Worm (Caenorhabditis elegans): ENCODE data around the gene T26C11.9.

The T26C11.9 gene

DNA sequence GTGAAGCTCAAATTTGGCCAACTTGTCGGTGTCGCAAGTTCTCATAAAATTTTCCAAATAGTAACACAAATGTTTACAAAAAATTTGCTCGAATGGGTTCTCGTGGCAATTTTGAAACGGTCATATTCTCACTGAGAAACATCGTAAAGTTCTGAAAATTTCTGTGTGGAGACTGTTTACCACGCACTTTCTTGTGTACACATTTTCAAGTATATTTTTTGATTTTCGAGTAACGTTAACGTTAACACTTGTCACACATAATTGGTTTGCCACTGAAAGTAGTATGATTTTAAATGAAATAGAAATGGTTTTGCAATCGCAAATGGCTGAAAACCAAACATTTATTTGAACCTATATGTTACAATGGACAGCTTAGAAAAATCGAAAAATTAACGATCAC is 37.2 kb upstream of the T26C11.9 start:
- no peak for TF ChIP-seq egl-43 (GFP tag; IDR thresholded peaks at IDR 0.05)
- TF ChIP-seq zip-2 (tag; optimal IDR thresholded peaks at IDR 0.05) = no peak
- no peak for TF ChIP-seq dmd-6 (GFP tag; IDR thresholded peaks at IDR 0.05)
- TF ChIP-seq unc-62 (GFP tag; optimal IDR thresholded peaks at IDR 0.05 in 1 of 2) = peak in 1 of 2 experiments; percentile 93
- TF ChIP-seq unc-62 (tag; optimal IDR thresholded peaks at IDR 0.05) = no peak
- TF ChIP-seq set-16 (GFP tag; IDR thresholded peaks at IDR 0.05) = no peak

DNA sequence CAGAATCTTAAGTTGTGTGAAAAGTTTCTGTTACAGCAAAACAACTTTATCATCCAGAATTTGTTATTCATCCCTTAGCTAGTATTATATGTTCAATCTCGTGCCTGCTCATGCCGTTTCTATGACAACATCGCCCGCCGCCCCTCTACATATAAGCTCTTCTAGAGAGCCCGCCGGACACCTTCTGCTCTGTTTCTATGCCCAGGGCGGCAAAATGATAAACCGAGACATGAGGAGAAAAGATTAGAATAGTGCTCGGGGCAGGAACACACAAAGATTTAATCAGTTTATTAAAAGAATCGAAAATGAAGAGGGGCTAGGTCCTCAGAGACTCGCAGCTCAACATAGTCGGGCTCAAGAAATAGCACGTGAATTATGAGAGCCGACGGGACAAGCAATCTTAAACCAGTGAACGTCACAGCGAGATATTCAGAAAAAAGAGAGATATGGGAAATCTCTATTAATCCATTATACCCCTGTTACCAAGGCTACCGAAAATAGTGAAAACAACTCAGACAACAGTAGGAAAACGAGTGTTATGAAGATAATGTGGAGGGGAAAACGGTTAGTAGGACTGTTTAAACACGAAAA is 34.9 kb upstream of the T26C11.9 start:
- TF ChIP-seq madf-9 (GFP tag; conservative IDR thresholded peaks at IDR 0.05) = no peak
- peak; percentile 1 for TF ChIP-seq nhr-11 (tag; optimal IDR thresholded peaks at IDR 0.05)
- no peak for TF ChIP-seq aha-1 (tag)
- TF ChIP-seq zip-2 (tag; optimal IDR thresholded peaks at IDR 0.05) = peak; percentile 65
- peak; percentile 85 for TF ChIP-seq mes-2 (tag; optimal IDR thresholded peaks at IDR 0.05; ENCODE audit: poor library complexity, severe bottlenecking)
- peak; percentile 90 for TF ChIP-seq hmg-1.1 (GFP tag; IDR thresholded peaks at IDR 0.05)
- peak; percentile 20 for TF ChIP-seq mdl-1 (tag; optimal IDR thresholded peaks at IDR 0.05)
- TF ChIP-seq nhr-102 (tag; optimal IDR thresholded peaks at IDR 0.05) = peak; percentile 90
- TF ChIP-seq set-16 (GFP tag; IDR thresholded peaks at IDR 0.05) = no peak
- TF ChIP-seq nhr-6 (tag; optimal IDR thresholded peaks at IDR 0.05) = no peak
- peak; percentile 94 for TF ChIP-seq duxl-1 (tag; optimal IDR thresholded peaks at IDR 0.05; ENCODE audit: poor library complexity)
- no peak for TF ChIP-seq saeg-2 (GFP tag; IDR thresholded peaks at IDR 0.05)
- TF ChIP-seq daf-8 (GFP tag; IDR thresholded peaks at IDR 0.05) = no peak
- TF ChIP-seq dmd-8 (GFP tag; IDR thresholded peaks at IDR 0.05) = no peak
- no peak for TF ChIP-seq lin-13 (GFP tag; optimal IDR thresholded peaks at IDR 0.05)
- TF ChIP-seq unc-39 (tag; optimal IDR thresholded peaks at IDR 0.05) = no peak
- no peak for TF ChIP-seq D1046.2 (GFP tag; IDR thresholded peaks at IDR 0.05)
- TF ChIP-seq pha-4 (GFP tag; IDR thresholded peaks at IDR 0.05) = peak; percentile 47; the same call in 1 of the 2 replicates
- TF ChIP-seq pha-4 (tag; optimal IDR thresholded peaks at IDR 0.05) = no peak
- no peak for TF ChIP-seq ZK546.5 (tag; optimal IDR thresholded peaks at IDR 0.05)
- TF ChIP-seq unc-62 (GFP tag; optimal IDR thresholded peaks at IDR 0.05 in 1 of 2) = peak in 1 of 2 experiments; percentile 12
- no peak for TF ChIP-seq unc-62 (tag; optimal IDR thresholded peaks at IDR 0.05)
- no peak for TF ChIP-seq T26A8.4 (GFP tag; IDR thresholded peaks at IDR 0.05)
- no peak for TF ChIP-seq zfp-3 (GFP tag; conservative IDR thresholded peaks at IDR 0.05)
- no peak for TF ChIP-seq egl-27 (tag; optimal IDR thresholded peaks at IDR 0.05)
- TF ChIP-seq Y5F2A.4 (GFP tag; optimal IDR thresholded peaks at IDR 0.05) = peak; percentile 2
- TF ChIP-seq nhr-237 (tag; optimal IDR thresholded peaks at IDR 0.05) = peak; percentile 43
- no peak for TF ChIP-seq ztf-11 (tag; optimal IDR thresholded peaks at IDR 0.05)
- peak; percentile 67 for TF ChIP-seq dmd-6 (GFP tag; IDR thresholded peaks at IDR 0.05)
- TF ChIP-seq F44E2.7 (GFP tag; IDR thresholded peaks at IDR 0.05) = no peak
- no peak for TF ChIP-seq fkh-10 (GFP tag; optimal IDR thresholded peaks at IDR 0.05)
- no peak for TF ChIP-seq skn-1 (tag; optimal IDR thresholded peaks at IDR 0.05)
- TF ChIP-seq Y75B8A.6 (GFP tag; IDR thresholded peaks at IDR 0.05) = no peak
- TF ChIP-seq nhr-76 (tag; optimal IDR thresholded peaks at IDR 0.05) = no peak
- TF ChIP-seq lsy-2 (tag; optimal IDR thresholded peaks at IDR 0.05) = peak; percentile 66 to 73
- TF ChIP-seq gei-8 (GFP tag; optimal IDR thresholded peaks at IDR 0.05) = no peak
- TF ChIP-seq lin-39 (tag; optimal IDR thresholded peaks at IDR 0.05) = no peak
- TF ChIP-seq ceh-82 (tag; optimal IDR thresholded peaks at IDR 0.05) = no peak
- TF ChIP-seq Y105C5A.15 (GFP tag; IDR thresholded peaks at IDR 0.05) = no peak
- TF ChIP-seq lin-29 (GFP tag; IDR thresholded peaks at IDR 0.05) = no peak
- no peak for TF ChIP-seq mxl-2 (GFP tag; conservative IDR thresholded peaks at IDR 0.05)
- no peak for TF ChIP-seq vab-7 (GFP tag; IDR thresholded peaks at IDR 0.05)
- no peak for TF ChIP-seq arid-1 (GFP tag; conservative IDR thresholded peaks at IDR 0.05)
- peak; percentile 89 for TF ChIP-seq nhr-77 (tag; optimal IDR thresholded peaks at IDR 0.05)
- TF ChIP-seq zag-1 (tag; optimal IDR thresholded peaks at IDR 0.05) = no peak
- peak; percentile 81 for TF ChIP-seq mep-1 (tag; optimal IDR thresholded peaks at IDR 0.05)
- TF ChIP-seq ceh-28 (tag; optimal IDR thresholded peaks at IDR 0.05) = no peak
- no peak for TF ChIP-seq nhr-25 (tag; optimal IDR thresholded peaks at IDR 0.05; ENCODE audit: borderline replicate concordance, insufficient read depth)
